Worm (Caenorhabditis elegans) whole organism, mixed stage, embryonic: ENCODE data around the gene T05G5.5.

Source experiments
- bed-3 ChIP-seq: fragments of 200-800 bp; sonication (Bioruptor generic); optimal IDR thresholded peaks from 3 replicates; lab custom pipeline; 2018; ENCODE audit warnings: mild to moderate bottlenecking, missing genetic modification characterization, moderate library complexity, missing compliant biosample characterization
- blmp-1 ChIP-seq: fragments of 150-350 bp; optimal IDR thresholded peaks from 2 replicates; lab custom pipeline; 2014; ENCODE audit warnings: missing biosample characterization, missing genetic modification characterization
- ceh-83 ChIP-seq: fragments of 200-800 bp; sonication (Bioruptor generic); optimal IDR thresholded peaks from 2 replicates; lab custom pipeline; 2018; ENCODE audit warnings: mild to moderate bottlenecking, missing genetic modification characterization, missing compliant biosample characterization
- cnd-1 ChIP-seq: fragments of 200-800 bp; sonication (Bioruptor generic); optimal IDR thresholded peaks from 2 replicates; lab custom pipeline; 2018; ENCODE audit warnings: mild to moderate bottlenecking, missing genetic modification characterization, missing compliant biosample characterization
- flh-1 ChIP-seq: fragments of 200-800 bp; sonication (Bioruptor generic); optimal IDR thresholded peaks from 2 replicates; lab custom pipeline; 2018; ENCODE audit warnings: mild to moderate bottlenecking, missing genetic modification characterization, moderate library complexity, missing compliant biosample characterization
- lsy-2 ChIP-seq: fragments of 150-350 bp; optimal IDR thresholded peaks from 2 replicates; lab custom pipeline; 2014; ENCODE audit warnings: missing biosample characterization, missing genetic modification characterization
- nhr-12 ChIP-seq: fragments of 150-350 bp; optimal IDR thresholded peaks from 2 replicates; lab custom pipeline; 2014; ENCODE audit warnings: missing biosample characterization, missing genetic modification characterization
- nhr-76 ChIP-seq: sonication (generic microtip); optimal IDR thresholded peaks from 2 replicates; lab custom pipeline; 2017; ENCODE audit warnings: missing biosample characterization, missing genetic modification characterization
- unc-62 ChIP-seq: fragments of 150-350 bp; optimal IDR thresholded peaks from 2 replicates; lab custom pipeline; 2014; ENCODE audit warnings: missing biosample characterization, missing genetic modification reagents, missing genetic modification characterization

DNA sequence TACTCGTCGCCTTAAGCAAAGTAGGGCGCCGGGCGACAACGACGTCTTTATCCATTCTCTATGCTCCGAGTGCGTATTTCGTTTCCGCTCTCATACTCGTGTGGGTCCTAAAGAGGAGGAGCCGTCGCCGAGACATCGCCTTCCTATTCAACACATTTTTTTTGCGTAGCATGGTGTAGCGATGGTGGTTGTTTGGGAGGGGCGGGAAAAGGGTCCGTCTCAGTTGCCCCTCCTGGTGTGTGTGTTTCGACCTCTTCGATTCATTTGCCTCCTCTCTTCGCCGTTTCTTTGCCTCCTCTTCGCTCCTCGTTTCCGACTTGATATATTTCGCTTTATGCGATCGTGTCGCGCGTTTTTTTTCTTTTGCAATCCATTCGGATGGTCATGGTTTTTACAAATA is 49.4 kb downstream of the T05G5.5 start:
- TF ChIP-seq unc-62 (no peak), nhr-76 (tag; lab: Kevin White, UChicago) (no peak), nhr-12 (tag; lab: Kevin White, UChicago) (no peak), lsy-2 (tag; lab: Kevin White, UChicago) (no peak), flh-1 (GFP tag; lab: Kevin White, UChicago) (no peak), bed-3 (GFP tag; lab: Kevin White, UChicago) (no peak), ceh-83 (GFP tag; lab: Kevin White, UChicago) (no peak), cnd-1 (tag; lab: Kevin White, UChicago) (no peak), blmp-1 (tag; lab: Kevin White, UChicago) (no peak)
